Fruit fly (Drosophila melanogaster) whole organism, embryonic: ENCODE results near the gene CG18649.
A peak's percentile ranks its signal among the peaks of the same experiment; 100 is the strongest.

Source experiments
- ATbp ChIP-seq: fragments of 200-800 bp; sonication (Bioruptor generic); optimal IDR thresholded peaks from 2 replicates; lab custom pipeline; 2017; ENCODE audit warnings: missing biosample characterization, mild to moderate bottlenecking, missing genetic modification characterization, missing genetic modification reagents
- Atf3 ChIP-seq: fragments of 200-800 bp; sonication (Bioruptor generic); optimal IDR thresholded peaks from 3 replicates; lab custom pipeline; 2016; ENCODE audit warnings: missing biosample characterization, missing genetic modification characterization
- B-H2 ChIP-seq: fragments of 200-800 bp; sonication (Bioruptor generic); optimal IDR thresholded peaks from 2 replicates; lab custom pipeline; 2018; ENCODE audit warnings: missing biosample characterization, mild to moderate bottlenecking, missing genetic modification characterization
- CG1024 ChIP-seq: fragments of 200-800 bp; sonication (Bioruptor generic); IDR thresholded peaks from 2 replicates; pipeline ENCODE4 v1.3.6; 2022; ENCODE audit warnings: missing biosample characterization, missing genetic modification characterization
- CG10959 ChIP-seq: fragments of 200-800 bp; sonication (Bioruptor generic); IDR thresholded peaks from 2 replicates; pipeline ENCODE4 v1.3.6; 2022; ENCODE audit warnings: missing biosample characterization, missing genetic modification characterization
- CG12659 ChIP-seq: fragments of 200-800 bp; sonication (Bioruptor generic); optimal IDR thresholded peaks from 3 replicates; lab custom pipeline; 2017; ENCODE audit warnings: mild to moderate bottlenecking, missing biosample characterization, missing genetic modification reagents, missing genetic modification characterization
- CG12744 ChIP-seq: fragments of 200-800 bp; sonication (Bioruptor generic); optimal IDR thresholded peaks from 2 replicates; lab custom pipeline; 2016; ENCODE audit warnings: missing biosample characterization, missing genetic modification characterization
- CG15011 ChIP-seq: fragments of 200-800 bp; sonication (Bioruptor generic); optimal IDR thresholded peaks from 3 replicates; lab custom pipeline; 2018; ENCODE audit warnings: missing biosample characterization, mild to moderate bottlenecking, missing genetic modification characterization
- CG18599 ChIP-seq: fragments of 200-800 bp; sonication (Bioruptor generic); optimal IDR thresholded peaks from 3 replicates; lab custom pipeline; 2017; ENCODE audit warnings: missing biosample characterization, missing genetic modification characterization, mild to moderate bottlenecking, moderate library complexity, missing genetic modification reagents
- CG2202 ChIP-seq: fragments of 200-800 bp; sonication (Bioruptor generic); optimal IDR thresholded peaks from 2 replicates; lab custom pipeline; 2018; ENCODE audit warnings: missing biosample characterization, mild to moderate bottlenecking, missing genetic modification characterization
- CG3065 ChIP-seq: fragments of 200-800 bp; sonication (Bioruptor generic); optimal IDR thresholded peaks from 2 replicates; lab custom pipeline; 2016; ENCODE audit warnings: missing biosample characterization, missing genetic modification characterization
- CG31441 ChIP-seq: fragments of 200-800 bp; sonication (Bioruptor generic); IDR thresholded peaks from 2 replicates; pipeline ENCODE4 v1.3.6; 2022; ENCODE audit warnings: missing biosample characterization, missing genetic modification characterization
- CG32767 ChIP-seq: fragments of 200-800 bp; sonication (Bioruptor generic); IDR thresholded peaks from 2 replicates; pipeline ENCODE4 v1.3.6; 2022; ENCODE audit warnings: missing biosample characterization, missing genetic modification characterization
- CG34376 ChIP-seq: fragments of 200-800 bp; sonication (Bioruptor generic); optimal IDR thresholded peaks from 2 replicates; lab custom pipeline; 2018; ENCODE audit warnings: missing biosample characterization, mild to moderate bottlenecking, missing genetic modification characterization
- CG34422 ChIP-seq: fragments of 200-800 bp; sonication (Bioruptor generic); IDR thresholded peaks from 3 replicates; pipeline ENCODE4 v1.3.6; 2022; ENCODE audit warnings: missing biosample characterization, missing genetic modification characterization
- CG6272 ChIP-seq: fragments of 200-800 bp; sonication (Bioruptor generic); IDR thresholded peaks from 2 replicates; pipeline ENCODE4 v1.3.6; 2022; ENCODE audit warnings: missing biosample characterization, missing genetic modification characterization
- CG7839 ChIP-seq: fragments of 200-800 bp; sonication (Bioruptor generic); optimal IDR thresholded peaks from 3 replicates; lab custom pipeline; 2018; ENCODE audit warnings: missing biosample characterization, mild to moderate bottlenecking, missing genetic modification characterization, moderate library complexity
- CG9437 ChIP-seq: fragments of 200-800 bp; sonication (Bioruptor generic); optimal IDR thresholded peaks from 2 replicates; lab custom pipeline; 2018; ENCODE audit warnings: missing biosample characterization, mild to moderate bottlenecking, missing genetic modification characterization
- CoRest ChIP-seq: fragments of 200-800 bp; sonication (Bioruptor generic); optimal IDR thresholded peaks from 3 replicates; lab custom pipeline; 2018; ENCODE audit warnings: missing biosample characterization, mild to moderate bottlenecking, missing genetic modification characterization, moderate library complexity
- Dp ChIP-seq: fragments of 200-800 bp; sonication (Bioruptor generic); optimal IDR thresholded peaks from 2 replicates; lab custom pipeline; 2018; ENCODE audit warnings: missing biosample characterization, mild to moderate bottlenecking, missing genetic modification characterization, moderate library complexity
- E2f2 ChIP-seq: fragments of 200-800 bp; sonication (Bioruptor generic); IDR thresholded peaks from 2 replicates; pipeline ENCODE4 v1.3.6; 2022; ENCODE audit warnings: missing biosample characterization, missing genetic modification characterization
- Fer3 ChIP-seq: fragments of 200-800 bp; sonication (Bioruptor generic); optimal IDR thresholded peaks from 2 replicates; lab custom pipeline; 2018; ENCODE audit warnings: missing biosample characterization, mild to moderate bottlenecking, missing genetic modification characterization, moderate library complexity
- HLH4C ChIP-seq: fragments of 200-800 bp; sonication (Bioruptor generic); IDR thresholded peaks from 3 replicates; pipeline ENCODE4 v1.3.6; 2022; ENCODE audit warnings: missing biosample characterization, missing genetic modification characterization; ENCODE audit not compliant: partially characterized antibody
- Hmx ChIP-seq: fragments of 200-800 bp; sonication (Bioruptor generic); optimal IDR thresholded peaks from 2 replicates; lab custom pipeline; 2016; ENCODE audit warnings: missing biosample characterization, missing genetic modification characterization
- Hsf ChIP-seq: fragments of 200-800 bp; sonication (Bioruptor generic); optimal IDR thresholded peaks from 3 replicates; lab custom pipeline; 2016; ENCODE audit warnings: missing biosample characterization, missing genetic modification characterization
- NFAT ChIP-seq: fragments of 200-800 bp; sonication (Bioruptor generic); IDR thresholded peaks from 2 replicates; pipeline ENCODE4 v1.3.6; 2022; ENCODE audit warnings: missing biosample characterization, missing genetic modification characterization
- Opbp ChIP-seq: fragments of 200-800 bp; sonication (Bioruptor generic); IDR thresholded peaks from 3 replicates; pipeline ENCODE4 v1.3.6; 2022; ENCODE audit warnings: missing biosample characterization, missing genetic modification characterization; ENCODE audit not compliant: partially characterized antibody
- PHDP ChIP-seq: fragments of 200-800 bp; sonication (Bioruptor generic); optimal IDR thresholded peaks from 3 replicates; lab custom pipeline; 2018; ENCODE audit warnings: missing biosample characterization, mild to moderate bottlenecking, missing genetic modification characterization, moderate library complexity
- Side ChIP-seq: fragments of 200-800 bp; sonication (Bioruptor generic); optimal IDR thresholded peaks from 2 replicates; lab custom pipeline; 2016; ENCODE audit warnings: missing biosample characterization, missing genetic modification characterization
- Sry-β ChIP-seq: fragments of 200-800 bp; sonication (Bioruptor generic); optimal IDR thresholded peaks from 2 replicates; lab custom pipeline; 2018; ENCODE audit warnings: missing biosample characterization, mild to moderate bottlenecking, missing genetic modification characterization, moderate library complexity
- TFAM ChIP-seq: fragments of 200-800 bp; sonication (Bioruptor generic); optimal IDR thresholded peaks from 2 replicates; lab custom pipeline; 2017; ENCODE audit warnings: missing biosample characterization, missing genetic modification characterization, inconsistent platforms
- bbx ChIP-seq: fragments of 200-800 bp; sonication (Bioruptor generic); IDR thresholded peaks from 2 replicates; pipeline ENCODE4 v1.3.6; 2022; ENCODE audit warnings: missing biosample characterization, missing genetic modification characterization; ENCODE audit not compliant: partially characterized antibody
- bsh ChIP-seq, 2 experiments: fragments of 200-800 bp; sonication (Bioruptor generic); optimal IDR thresholded peaks; 2 replicates each; lab custom pipeline; 2017 to 2018; ENCODE audit warnings: mild to moderate bottlenecking in 2 of 2, missing biosample characterization in 2 of 2, missing genetic modification characterization in 2 of 2, moderate library complexity in 1 of 2
- cad ChIP-seq: fragments of >200 bp; optimal IDR thresholded peaks from 2 replicates; lab custom pipeline; 2017; ENCODE audit warnings: missing biosample characterization, missing genetic modification characterization
- cas ChIP-seq: fragments of 200-800 bp; sonication (Bioruptor generic); IDR thresholded peaks from 2 replicates; pipeline ENCODE4 v1.3.6; 2022; ENCODE audit warnings: missing biosample characterization, missing genetic modification characterization
- danr ChIP-seq: fragments of 200-800 bp; sonication (Bioruptor generic); IDR thresholded peaks from 2 replicates; pipeline ENCODE4 v1.3.6; 2022; ENCODE audit warnings: missing biosample characterization, missing genetic modification characterization
- ems ChIP-seq: fragments of 200-800 bp; sonication (Bioruptor generic); optimal IDR thresholded peaks from 3 replicates; lab custom pipeline; 2016; ENCODE audit warnings: missing biosample characterization, missing genetic modification characterization
- eve ChIP-seq, 2 experiments: fragments of >200 bp; optimal IDR thresholded peaks; 2 replicates each; lab custom pipeline; 2017; ENCODE audit warnings: missing biosample characterization in 2 of 2, missing genetic modification characterization in 2 of 2
- fd96Cb ChIP-seq: fragments of 200-800 bp; sonication (Bioruptor generic); optimal IDR thresholded peaks from 2 replicates; lab custom pipeline; 2018; ENCODE audit warnings: missing biosample characterization, mild to moderate bottlenecking, missing genetic modification characterization, moderate library complexity
- insv ChIP-seq, 2 experiments: fragments of 200-800 bp; sonication (Bioruptor generic); optimal IDR thresholded peaks; 3 replicates each; lab custom pipeline; 2016 to 2018; ENCODE audit warnings: missing biosample characterization in 2 of 2, missing genetic modification characterization in 2 of 2
- jing ChIP-seq: fragments of 200-800 bp; sonication (Bioruptor generic); optimal IDR thresholded peaks from 2 replicates; lab custom pipeline; 2018; ENCODE audit warnings: missing biosample characterization, mild to moderate bottlenecking, missing genetic modification characterization
- klu ChIP-seq: fragments of 200-800 bp; sonication (Bioruptor generic); IDR thresholded peaks from 2 replicates; pipeline ENCODE4 v1.3.6; 2022; ENCODE audit warnings: missing biosample characterization, missing genetic modification characterization
- nau ChIP-seq: fragments of 200-800 bp; sonication (Bioruptor generic); optimal IDR thresholded peaks from 3 replicates; lab custom pipeline; 2017; ENCODE audit warnings: missing biosample characterization, mild to moderate bottlenecking, missing genetic modification characterization, missing genetic modification reagents
- shn ChIP-seq: fragments of 200-800 bp; sonication (Bioruptor generic); optimal IDR thresholded peaks from 3 replicates; lab custom pipeline; 2016; ENCODE audit warnings: missing biosample characterization, missing genetic modification characterization
- sna ChIP-seq: fragments of 200-800 bp; sonication (Bioruptor generic); IDR thresholded peaks from 2 replicates; pipeline ENCODE4 v1.3.6; 2022; ENCODE audit warnings: missing biosample characterization, missing genetic modification characterization; ENCODE audit not compliant: partially characterized antibody
- so ChIP-seq: fragments of 200-800 bp; sonication (Bioruptor generic); IDR thresholded peaks from 3 replicates; pipeline ENCODE4 v1.3.6; 2022; ENCODE audit warnings: missing biosample characterization, missing genetic modification characterization
- tin ChIP-seq: fragments of 200-800 bp; sonication (Bioruptor generic); optimal IDR thresholded peaks from 3 replicates; lab custom pipeline; 2016; ENCODE audit warnings: missing biosample characterization, missing genetic modification characterization
- unpg ChIP-seq: fragments of 200-800 bp; sonication (Bioruptor generic); optimal IDR thresholded peaks from 3 replicates; lab custom pipeline; 2018; ENCODE audit warnings: missing biosample characterization, mild to moderate bottlenecking, missing genetic modification characterization, moderate library complexity

The CG18649 gene

dm6 chr3L:15098659-15099512 lies 45.0 kb upstream of the CG18649 start (continued):
- peak; percentile 83 for TF ChIP-seq CoRest (tag; lab: Kevin White, UChicago)
- TF ChIP-seq sna (GFP tag; lab: Robert Waterston, UW) = peak; percentile 34
- TF ChIP-seq Sry-β (GFP tag; lab: Kevin White, UChicago) = peak; percentile 41
- peak; percentile 36; the same call in 1 of the 2 replicates for TF ChIP-seq CG6272 (GFP tag; lab: Robert Waterston, UW)
- peak; percentile 80 for TF ChIP-seq nau (GFP tag; lab: Kevin White, UChicago)
- peak; percentile 87 for TF ChIP-seq CG32767 (GFP tag; lab: Robert Waterston, UW)
- no peak for TF ChIP-seq CG12744 (GFP tag; lab: Kevin White, UChicago)
- no peak for TF ChIP-seq Side
- no peak; the same call in 1 of the 2 replicates for TF ChIP-seq danr (GFP tag; lab: Robert Waterston, UW)
- no peak for TF ChIP-seq Hmx (GFP tag; lab: Kevin White, UChicago)
- no peak for TF ChIP-seq eve (GFP tag; optimal IDR thresholded peaks at IDR 0.05; lab: Kevin White, UChicago)
- TF ChIP-seq unpg (GFP tag; lab: Kevin White, UChicago) = peak; percentile 94
- TF ChIP-seq insv (GFP tag; optimal IDR thresholded peaks at IDR 0.05; lab: Kevin White, UChicago) = no peak
- TF ChIP-seq B-H2 = no peak
- TF ChIP-seq CG34422 (GFP tag; lab: Robert Waterston, UW) = peak; percentile 86
- TF ChIP-seq ATbp = peak; percentile 95
- TF ChIP-seq shn (GFP tag; lab: Kevin White, UChicago) = no peak
- peak; percentile 92 for TF ChIP-seq CG18599
- peak; percentile 98 for TF ChIP-seq CG31441 (GFP tag; lab: Robert Waterston, UW)
- TF ChIP-seq tin = peak; percentile 68
- no peak for TF ChIP-seq bbx
- peak; percentile 86 for TF ChIP-seq PHDP (tag; lab: Kevin White, UChicago)
- no peak; the same call in 1 of the 2 replicates for TF ChIP-seq klu
- TF ChIP-seq CG15011 = peak; percentile 69
- no peak for TF ChIP-seq so (GFP tag; lab: Robert Waterston, UW)
- TF ChIP-seq fd96Cb (tag; lab: Kevin White, UChicago) = peak; percentile 94
- peak; percentile 45 for TF ChIP-seq Hsf
- TF ChIP-seq CG9437 (GFP tag; lab: Kevin White, UChicago) = peak; percentile 78
- TF ChIP-seq CG34376 (GFP tag; lab: Kevin White, UChicago) = peak; percentile 69
- peak; percentile 35 for TF ChIP-seq TFAM (GFP tag; lab: Kevin White, UChicago)
- TF ChIP-seq Dp (GFP tag; lab: Kevin White, UChicago) = no peak
- TF ChIP-seq NFAT (GFP tag; lab: Robert Waterston, UW) = peak; percentile 70; the same call in 1 of the 2 replicates
- TF ChIP-seq CG2202 (tag; lab: Kevin White, UChicago) = peak; percentile 72
- peak; percentile 53 to 89 for TF ChIP-seq bsh (GFP tag; optimal IDR thresholded peaks at IDR 0.05; lab: Kevin White, UChicago)
- no peak for TF ChIP-seq cad
- no peak for TF ChIP-seq Atf3 (GFP tag; lab: Kevin White, UChicago)
- TF ChIP-seq cas (GFP tag; lab: Robert Waterston, UW) = peak; percentile 43; the same call in 1 of the 2 replicates
- no peak for TF ChIP-seq Opbp (GFP tag; lab: Robert Waterston, UW)
- TF ChIP-seq CG12659 (GFP tag; lab: Kevin White, UChicago) = peak; percentile 76
- TF ChIP-seq HLH4C = no peak
- peak; percentile 24 for TF ChIP-seq CG3065 (GFP tag; lab: Kevin White, UChicago)
- peak; percentile 85 for TF ChIP-seq CG1024 (GFP tag; lab: Robert Waterston, UW)
- no peak for TF ChIP-seq ems (GFP tag; lab: Kevin White, UChicago)
- TF ChIP-seq jing (GFP tag; lab: Kevin White, UChicago) = no peak
- TF ChIP-seq E2f2 = peak; percentile 51; the same call in 1 of the 2 replicates
- TF ChIP-seq CG7839 = peak; percentile 87
- TF ChIP-seq Fer3 = peak; percentile 89
- TF ChIP-seq CG10959 (GFP tag; lab: Robert Waterston, UW) = peak; percentile 70
